Worm (Caenorhabditis elegans) whole organism, L2 larva: Measurements from ENCODE around the gene srt-59.

ENCODE experiments used
- C34F6.9 ChIP-seq: fragments of 150-350 bp; optimal IDR thresholded peaks from 2 replicates; lab custom pipeline; 2014; ENCODE audit warnings: missing biosample characterization, missing genetic modification characterization
- F13H6.1 ChIP-seq: sonication (generic microtip); optimal IDR thresholded peaks from 2 replicates; lab custom pipeline; 2016; ENCODE audit warnings: missing genetic modification characterization, missing compliant biosample characterization
- R02D3.7 ChIP-seq: fragments of 150-350 bp; optimal IDR thresholded peaks from 2 replicates; lab custom pipeline; 2014; ENCODE audit warnings: missing biosample characterization, missing genetic modification characterization
- Y55F3AM.14 ChIP-seq: fragments of 200-800 bp; sonication (Bioruptor generic); optimal IDR thresholded peaks from 2 replicates; lab custom pipeline; 2018; ENCODE audit warnings: mild to moderate bottlenecking, missing genetic modification characterization, missing compliant biosample characterization
- ZK546.5 ChIP-seq: sonication (generic microtip); optimal IDR thresholded peaks from 2 replicates; lab custom pipeline; 2017; ENCODE audit warnings: missing biosample characterization, missing genetic modification characterization
- alr-1 ChIP-seq: fragments of 150-350 bp; optimal IDR thresholded peaks from 2 replicates; lab custom pipeline; 2014; ENCODE audit warnings: missing biosample characterization, missing genetic modification characterization
- aly-2 ChIP-seq: fragments of 150-350 bp; optimal IDR thresholded peaks from 2 replicates; lab custom pipeline; 2014; ENCODE audit warnings: missing biosample characterization, missing genetic modification characterization
- ama-1 ChIP-seq: fragments of 150-350 bp; optimal IDR thresholded peaks from 2 replicates; lab custom pipeline; 2018; ENCODE audit warnings: inconsistent platforms
- blmp-1 ChIP-seq: sonication (generic microtip); optimal IDR thresholded peaks from 2 replicates; lab custom pipeline; 2017; ENCODE audit warnings: missing genetic modification characterization, mild to moderate bottlenecking, missing compliant biosample characterization, antibody characterized with exemption, moderate library complexity; ENCODE audit not compliant: insufficient read depth
- ceh-16 ChIP-seq: fragments of 150-350 bp; optimal IDR thresholded peaks from 2 replicates; lab custom pipeline; 2014; ENCODE audit warnings: missing biosample characterization, missing genetic modification characterization
- ceh-82 ChIP-seq: fragments of 150-350 bp; optimal IDR thresholded peaks from 2 replicates; lab custom pipeline; 2014; ENCODE audit warnings: missing biosample characterization, missing genetic modification characterization
- crh-2 ChIP-seq: sonication (generic microtip); optimal IDR thresholded peaks from 2 replicates; lab custom pipeline; 2017; ENCODE audit warnings: missing biosample characterization, missing genetic modification characterization
- dmd-4 ChIP-seq: sonication (generic microtip); optimal IDR thresholded peaks from 2 replicates; lab custom pipeline; 2017; ENCODE audit warnings: missing biosample characterization, missing genetic modification characterization
- egl-27 ChIP-seq: sonication (generic microtip); optimal IDR thresholded peaks from 3 replicates; lab custom pipeline; 2017; ENCODE audit warnings: missing biosample characterization, missing genetic modification reagents, missing genetic modification characterization
- elt-1 ChIP-seq: fragments of 150-350 bp; optimal IDR thresholded peaks from 2 replicates; lab custom pipeline; 2014; ENCODE audit warnings: missing biosample characterization, missing genetic modification characterization
- gmeb-1 ChIP-seq: fragments of 150-350 bp; optimal IDR thresholded peaks from 2 replicates; lab custom pipeline; 2014; ENCODE audit warnings: missing biosample characterization, missing genetic modification characterization
- lin-11 ChIP-seq: fragments of 150-350 bp; sonication (generic microtip); optimal IDR thresholded peaks from 2 replicates; lab custom pipeline; 2014; ENCODE audit warnings: missing biosample characterization, missing genetic modification characterization, inconsistent platforms, mixed read lengths
- lin-39 ChIP-seq: fragments of 150-350 bp; optimal IDR thresholded peaks from 2 replicates; lab custom pipeline; 2014; ENCODE audit warnings: missing biosample characterization, missing genetic modification reagents, missing genetic modification characterization
- lsy-2 ChIP-seq, 2 experiments: fragments of 150-350 bp in 1 of 2; sonication (generic microtip) in 1 of 2; optimal IDR thresholded peaks; 2 replicates each; lab custom pipeline; 2014 to 2017; ENCODE audit warnings: missing biosample characterization in 2 of 2, missing genetic modification characterization in 2 of 2
- mab-5 ChIP-seq: fragments of 150-350 bp; optimal IDR thresholded peaks from 2 replicates; lab custom pipeline; 2014; ENCODE audit warnings: missing biosample characterization, missing genetic modification characterization
- mbf-1 ChIP-seq: sonication (generic microtip); optimal IDR thresholded peaks from 2 replicates; lab custom pipeline; 2017; ENCODE audit warnings: missing biosample characterization, missing genetic modification characterization
- mdl-1 ChIP-seq, 2 experiments: fragments of 150-350 bp in 1 of 2; sonication (generic microtip) in 1 of 2; optimal IDR thresholded peaks; 2 replicates each; lab custom pipeline; 2017; ENCODE audit warnings: missing biosample characterization in 2 of 2, missing genetic modification characterization in 2 of 2
- nhr-10 ChIP-seq: sonication (generic microtip); optimal IDR thresholded peaks from 2 replicates; lab custom pipeline; 2017; ENCODE audit warnings: missing biosample characterization, missing genetic modification characterization
- nhr-11 ChIP-seq: fragments of 150-350 bp; optimal IDR thresholded peaks from 2 replicates; lab custom pipeline; 2014; ENCODE audit warnings: missing biosample characterization, missing genetic modification characterization
- nhr-12 ChIP-seq: fragments of 150-350 bp; optimal IDR thresholded peaks from 2 replicates; lab custom pipeline; 2014; ENCODE audit warnings: missing biosample characterization, missing genetic modification characterization
- nhr-129 ChIP-seq: fragments of 150-350 bp; optimal IDR thresholded peaks from 2 replicates; lab custom pipeline; 2014; ENCODE audit warnings: missing biosample characterization, missing genetic modification characterization
- nhr-23 ChIP-seq: fragments of 150-350 bp; optimal IDR thresholded peaks from 2 replicates; lab custom pipeline; 2014; ENCODE audit warnings: missing biosample characterization, missing genetic modification reagents, missing genetic modification characterization
- nhr-25 ChIP-seq: fragments of 150-350 bp; sonication (generic microtip); optimal IDR thresholded peaks from 3 replicates; lab custom pipeline; 2014; ENCODE audit warnings: missing biosample characterization, missing genetic modification characterization
- nhr-6 ChIP-seq: fragments of 150-350 bp; optimal IDR thresholded peaks from 2 replicates; lab custom pipeline; 2014; ENCODE audit warnings: missing biosample characterization, missing genetic modification characterization
- nhr-77 ChIP-seq: fragments of 150-350 bp; optimal IDR thresholded peaks from 2 replicates; lab custom pipeline; 2014; ENCODE audit warnings: missing biosample characterization, missing genetic modification characterization
- peb-1 ChIP-seq: fragments of 150-350 bp; optimal IDR thresholded peaks from 2 replicates; lab custom pipeline; 2014; ENCODE audit warnings: missing biosample characterization, missing genetic modification characterization
- sem-4 ChIP-seq: fragments of 150-350 bp; optimal IDR thresholded peaks from 2 replicates; lab custom pipeline; 2014; ENCODE audit warnings: missing biosample characterization, missing genetic modification reagents, missing genetic modification characterization
- skn-1 ChIP-seq: sonication (generic microtip); optimal IDR thresholded peaks from 2 replicates; lab custom pipeline; 2017; ENCODE audit warnings: missing biosample characterization, missing genetic modification characterization
- sma-3 ChIP-seq: sonication (generic microtip); optimal IDR thresholded peaks from 2 replicates; lab custom pipeline; 2016; ENCODE audit warnings: missing genetic modification reagents, missing genetic modification characterization, missing compliant biosample characterization
- sma-9 ChIP-seq, 2 experiments: fragments of 150-350 bp in 1 of 2; sonication (generic microtip) in 1 of 2; optimal IDR thresholded peaks; 2 replicates each; lab custom pipeline; 2014 to 2016; ENCODE audit warnings: missing genetic modification characterization in 2 of 2, mild to moderate bottlenecking in 1 of 2, missing biosample characterization in 1 of 2, missing compliant biosample characterization in 1 of 2, missing genetic modification reagents in 1 of 2, moderate library complexity in 1 of 2
- unc-39 ChIP-seq: fragments of 150-350 bp; optimal IDR thresholded peaks from 2 replicates; lab custom pipeline; 2014; ENCODE audit warnings: missing biosample characterization, missing genetic modification characterization
- unc-55 ChIP-seq: fragments of 150-350 bp; sonication (generic microtip); optimal IDR thresholded peaks from 3 replicates; lab custom pipeline; 2014; ENCODE audit warnings: missing biosample characterization, missing genetic modification reagents, missing genetic modification characterization
- unc-62 ChIP-seq: fragments of 150-350 bp; optimal IDR thresholded peaks from 2 replicates; lab custom pipeline; 2014; ENCODE audit warnings: missing biosample characterization, missing genetic modification reagents, missing genetic modification characterization
- zag-1 ChIP-seq: fragments of 150-350 bp; optimal IDR thresholded peaks from 2 replicates; lab custom pipeline; 2014; ENCODE audit warnings: missing biosample characterization, missing genetic modification characterization
- ztf-4 ChIP-seq: fragments of 150-350 bp; optimal IDR thresholded peaks from 2 replicates; lab custom pipeline; 2014; ENCODE audit warnings: missing biosample characterization, missing genetic modification characterization

The srt-59 gene

DNA sequence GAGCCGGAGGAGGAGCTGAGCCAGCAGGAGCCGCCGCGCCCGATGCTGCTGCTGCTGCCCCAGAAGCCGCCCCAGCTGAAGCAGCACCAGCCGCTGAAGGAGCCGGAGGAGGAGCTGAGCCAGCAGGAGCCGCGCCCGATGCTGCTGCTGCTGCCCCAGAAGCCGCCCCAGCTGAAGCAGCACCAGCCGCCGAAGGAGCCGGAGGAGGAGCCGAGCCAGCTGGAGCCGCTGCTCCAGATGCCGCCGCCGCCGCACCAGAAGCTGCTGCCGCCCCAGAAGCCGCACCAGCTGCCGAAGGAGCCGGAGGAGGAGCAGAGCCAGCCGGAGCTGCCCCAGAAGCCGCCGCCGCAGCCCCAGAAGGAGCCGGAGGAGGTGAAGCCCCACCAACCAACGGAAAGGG, 3.9 kb upstream of the srt-59 start:
- TF ChIP-seq blmp-1 (tag; lab: Kevin White, UChicago): no peak
- TF ChIP-seq ama-1 (lab: Kevin White, UChicago): no peak
- no peak for TF ChIP-seq mab-5 (tag; lab: Kevin White, UChicago)
- no peak for TF ChIP-seq ZK546.5
- TF ChIP-seq nhr-77 (tag; lab: Kevin White, UChicago): no peak
- no peak for TF ChIP-seq lsy-2 (tag; optimal IDR thresholded peaks at IDR 0.05; lab: Kevin White, UChicago)
- TF ChIP-seq sma-9 (GFP tag; optimal IDR thresholded peaks at IDR 0.05; lab: Kevin White, UChicago): no peak
- no peak for TF ChIP-seq sma-9 (tag; optimal IDR thresholded peaks at IDR 0.05; lab: Kevin White, UChicago)
- no peak for TF ChIP-seq mdl-1 (tag; optimal IDR thresholded peaks at IDR 0.05; lab: Kevin White, UChicago)
- no peak for TF ChIP-seq sem-4 (tag; lab: Kevin White, UChicago)
- no peak for TF ChIP-seq C34F6.9
- TF ChIP-seq unc-39 (tag; lab: Kevin White, UChicago): no peak
- TF ChIP-seq nhr-23: no peak
- TF ChIP-seq unc-62 (GFP tag; lab: Kevin White, UChicago): no peak
- TF ChIP-seq skn-1 (tag; lab: Kevin White, UChicago): no peak
- no peak for TF ChIP-seq aly-2 (tag; lab: Kevin White, UChicago)
- TF ChIP-seq gmeb-1 (tag; lab: Kevin White, UChicago): no peak
- no peak for TF ChIP-seq sma-3 (GFP tag; lab: Kevin White, UChicago)
- no peak for TF ChIP-seq unc-55 (GFP tag; lab: Kevin White, UChicago)

ce11 chrIV:604817-605216, 3.3 kb upstream of the srt-59 start:
- TF ChIP-seq lsy-2 (tag; optimal IDR thresholded peaks at IDR 0.05; lab: Kevin White, UChicago) (no peak), ceh-16 (tag; lab: Kevin White, UChicago) (no peak), elt-1 (tag; lab: Kevin White, UChicago) (no peak), F13H6.1 (tag; lab: Kevin White, UChicago) (no peak), alr-1 (tag; lab: Kevin White, UChicago) (no peak), skn-1 (tag; lab: Kevin White, UChicago) (no peak), ama-1 (lab: Kevin White, UChicago) (no peak), mbf-1 (tag; lab: Kevin White, UChicago) (no peak), ztf-4 (tag; lab: Kevin White, UChicago) (no peak), nhr-6 (no peak), aly-2 (tag; lab: Kevin White, UChicago) (no peak), C34F6.9 (no peak), ceh-82 (tag; lab: Kevin White, UChicago) (no peak), nhr-11 (no peak), nhr-129 (tag; lab: Kevin White, UChicago) (no peak), mdl-1 (tag; optimal IDR thresholded peaks at IDR 0.05; lab: Kevin White, UChicago) (no peak)

ce11 chrIV:604144-604543, 2.6 kb upstream of the srt-59 start, which contains the start of gene col-102:
Gene col-102, plus strand, starts transcription at chrIV:604444.
- TF ChIP-seq F13H6.1 (tag; lab: Kevin White, UChicago) (no peak), crh-2 (tag; lab: Kevin White, UChicago) (no peak), zag-1 (tag; lab: Kevin White, UChicago) (no peak), alr-1 (tag; lab: Kevin White, UChicago) (no peak), dmd-4 (tag; lab: Kevin White, UChicago) (no peak), egl-27 (tag; lab: Kevin White, UChicago) (no peak), C34F6.9 (no peak), ceh-16 (tag; lab: Kevin White, UChicago) (no peak), unc-39 (tag; lab: Kevin White, UChicago) (no peak), Y55F3AM.14 (GFP tag; lab: Kevin White, UChicago) (no peak), blmp-1 (tag; lab: Kevin White, UChicago) (no peak), lin-39 (no peak), ZK546.5 (no peak), R02D3.7 (no peak), ama-1 (lab: Kevin White, UChicago) (no peak), nhr-25 (no peak), nhr-12 (tag; lab: Kevin White, UChicago) (no peak)

ce11 chrIV:603543-603942, 2.0 kb upstream of the srt-59 start, which contains the start of gene prmt-4:
Gene prmt-4, minus strand, starts transcription at chrIV:603643.
- no peak for TF ChIP-seq nhr-11
- TF ChIP-seq elt-1 (tag; lab: Kevin White, UChicago): no peak
- TF ChIP-seq skn-1 (tag; lab: Kevin White, UChicago): no peak
- TF ChIP-seq nhr-10 (tag; lab: Kevin White, UChicago): no peak
- no peak for TF ChIP-seq unc-55 (GFP tag; lab: Kevin White, UChicago)
- no peak for TF ChIP-seq ceh-16 (tag; lab: Kevin White, UChicago)
- TF ChIP-seq peb-1 (tag; lab: Kevin White, UChicago): no peak
- no peak for TF ChIP-seq Y55F3AM.14 (GFP tag; lab: Kevin White, UChicago)
- TF ChIP-seq F13H6.1 (tag; lab: Kevin White, UChicago): no peak
- TF ChIP-seq nhr-6: no peak
- TF ChIP-seq lin-11 (tag; lab: Kevin White, UChicago): no peak
